Fruit fly (Drosophila melanogaster) whole organism, adult: ENCODE data around the gene Ppat-Dpck.

ENCODE experiments used
- CG11617 ChIP-seq: fragments of 200-800 bp; sonication (Bioruptor generic); optimal IDR thresholded peaks from 2 replicates; lab custom pipeline; 2017; ENCODE audit warnings: mild to moderate bottlenecking, missing biosample characterization, missing genetic modification reagents, missing genetic modification characterization
- CG12768 ChIP-seq: fragments of 200-800 bp; sonication (Bioruptor generic); optimal IDR thresholded peaks from 2 replicates; lab custom pipeline; 2017; ENCODE audit warnings: missing biosample characterization, missing genetic modification characterization, mild to moderate bottlenecking, moderate library complexity, missing genetic modification reagents
- CG14711 ChIP-seq: fragments of 200-800 bp; sonication (Bioruptor generic); optimal IDR thresholded peaks from 2 replicates; lab custom pipeline; 2018; ENCODE audit warnings: missing biosample characterization, mild to moderate bottlenecking, missing genetic modification characterization, moderate library complexity
- CG1620 ChIP-seq: fragments of 200-800 bp; sonication (Bioruptor generic); optimal IDR thresholded peaks from 2 replicates; lab custom pipeline; 2016; ENCODE audit warnings: missing biosample characterization, missing genetic modification characterization
- CG33017 ChIP-seq: fragments of 200-800 bp; sonication (Bioruptor generic); optimal IDR thresholded peaks from 2 replicates; lab custom pipeline; 2018; ENCODE audit warnings: missing biosample characterization, mild to moderate bottlenecking, missing genetic modification characterization, moderate library complexity
- CG5204 ChIP-seq: fragments of 200-800 bp; sonication (Bioruptor generic); optimal IDR thresholded peaks from 2 replicates; lab custom pipeline; 2016; ENCODE audit warnings: missing biosample characterization, missing genetic modification characterization
- CG7045 ChIP-seq: fragments of 200-800 bp; sonication (Bioruptor generic); optimal IDR thresholded peaks from 2 replicates; lab custom pipeline; 2017; ENCODE audit warnings: missing biosample characterization, mild to moderate bottlenecking, missing genetic modification characterization
- CG7101 ChIP-seq: fragments of 200-800 bp; sonication (Bioruptor generic); optimal IDR thresholded peaks from 2 replicates; lab custom pipeline; 2018; ENCODE audit warnings: missing biosample characterization, mild to moderate bottlenecking, missing genetic modification characterization, moderate library complexity
- Clk ChIP-seq: fragments of 200-800 bp; sonication (Bioruptor generic); optimal IDR thresholded peaks from 2 replicates; lab custom pipeline; 2017; ENCODE audit warnings: missing biosample characterization, missing genetic modification characterization
- Crg-1 ChIP-seq: fragments of 200-800 bp; sonication (Bioruptor generic); optimal IDR thresholded peaks from 2 replicates; lab custom pipeline; 2016; ENCODE audit warnings: missing biosample characterization, missing genetic modification characterization
- Hr96 ChIP-seq: fragments of 200-800 bp; sonication (Bioruptor generic); optimal IDR thresholded peaks from 2 replicates; lab custom pipeline; 2016; ENCODE audit warnings: missing biosample characterization, missing genetic modification characterization
- Mnt ChIP-seq: fragments of 200-800 bp; sonication (Bioruptor generic); optimal IDR thresholded peaks from 2 replicates; lab custom pipeline; 2016; ENCODE audit warnings: missing biosample characterization, mild to moderate bottlenecking, missing genetic modification characterization
- bab1 ChIP-seq: fragments of 200-800 bp; sonication (Bioruptor generic); optimal IDR thresholded peaks from 3 replicates; lab custom pipeline; 2019; ENCODE audit warnings: missing biosample characterization, mild to moderate bottlenecking, missing genetic modification characterization, moderate library complexity
- cic ChIP-seq: fragments of 200-800 bp; sonication (Bioruptor generic); optimal IDR thresholded peaks from 2 replicates; lab custom pipeline; 2017; ENCODE audit warnings: missing biosample characterization, mild to moderate bottlenecking, missing genetic modification characterization, moderate library complexity
- cnc ChIP-seq, 2 experiments: fragments of >200 bp; optimal IDR thresholded peaks; 2 replicates each; lab custom pipeline; 2017
- kay ChIP-seq: fragments of 200-800 bp; sonication (Bioruptor generic); peaks from one replicate; lab custom pipeline; 2016; ENCODE audit warnings: missing biosample characterization, missing genetic modification characterization, borderline replicate concordance
- ovo ChIP-seq: fragments of 200-800 bp; sonication (Bioruptor generic); optimal IDR thresholded peaks from 2 replicates; lab custom pipeline; 2016; ENCODE audit warnings: missing biosample characterization, missing genetic modification characterization
- pad ChIP-seq: fragments of 200-800 bp; sonication (Bioruptor generic); optimal IDR thresholded peaks from 3 replicates; lab custom pipeline; 2017; ENCODE audit warnings: missing biosample characterization, missing genetic modification characterization, mild to moderate bottlenecking, moderate library complexity, missing genetic modification reagents
- tj ChIP-seq: fragments of 200-800 bp; sonication (Bioruptor generic); optimal IDR thresholded peaks from 3 replicates; lab custom pipeline; 2017; ENCODE audit warnings: missing biosample characterization, mild to moderate bottlenecking, missing genetic modification characterization, moderate library complexity
- toe ChIP-seq: fragments of 200-800 bp; sonication (Bioruptor generic); optimal IDR thresholded peaks from 2 replicates; lab custom pipeline; 2016; ENCODE audit warnings: missing biosample characterization, missing genetic modification characterization

The Ppat-Dpck gene

DNA sequence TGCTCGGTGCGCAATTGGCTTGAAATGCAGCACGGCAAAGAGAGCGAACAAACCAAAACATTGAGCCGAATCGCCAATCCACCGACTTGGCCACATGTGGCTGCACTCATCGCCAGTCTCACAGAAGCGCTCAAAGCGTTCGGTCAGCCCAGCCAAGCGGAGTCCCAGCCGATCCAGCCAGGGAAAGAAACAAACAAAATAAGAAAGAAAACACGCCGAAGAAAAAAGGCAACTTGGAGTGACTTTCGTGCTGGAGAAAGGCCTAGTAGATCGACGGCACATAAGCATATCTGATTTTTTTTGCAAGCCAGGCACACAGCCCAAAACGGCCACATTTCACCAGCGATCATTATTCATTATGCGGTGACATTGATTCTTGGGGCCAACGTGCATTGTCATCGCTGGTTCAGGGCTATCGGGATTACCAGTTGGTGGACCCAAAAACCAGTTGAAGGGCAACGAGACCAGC is 33.5 kb upstream of the Ppat-Dpck start:
- no peak for TF ChIP-seq kay (GFP tag; lab: Kevin White, UChicago)
- TF ChIP-seq cic (GFP tag; lab: Kevin White, UChicago): no peak
- TF ChIP-seq CG33017 (tag; lab: Kevin White, UChicago): no peak
- no peak for TF ChIP-seq CG5204 (GFP tag; lab: Kevin White, UChicago)
- no peak for TF ChIP-seq tj (GFP tag; lab: Kevin White, UChicago)
- TF ChIP-seq Crg-1 (GFP tag; lab: Kevin White, UChicago): no peak
- no peak for TF ChIP-seq bab1
- no peak for TF ChIP-seq toe
- no peak for TF ChIP-seq CG7101
- no peak for TF ChIP-seq CG11617 (GFP tag; lab: Kevin White, UChicago)
- TF ChIP-seq CG7045: no peak
- no peak for TF ChIP-seq ovo

DNA sequence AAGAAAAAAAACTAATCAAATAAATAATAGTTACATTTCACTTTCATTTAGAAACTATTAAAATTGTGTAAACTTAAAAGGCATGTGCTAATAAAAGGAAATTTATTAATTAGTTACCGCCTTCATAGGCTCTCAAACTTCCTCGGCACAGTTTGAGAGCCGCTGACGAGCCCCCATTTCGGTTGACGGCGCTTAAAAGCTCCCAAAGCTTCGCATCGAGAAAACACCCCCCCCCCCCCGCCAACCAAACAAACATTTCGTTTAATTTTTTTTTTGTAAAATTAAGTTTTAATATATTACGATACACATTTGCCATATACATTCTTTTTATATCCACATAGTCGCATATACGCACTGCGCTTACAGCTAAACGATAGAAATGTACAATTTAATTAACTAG is 28.7 kb upstream of the Ppat-Dpck start:
- TF ChIP-seq kay (GFP tag; lab: Kevin White, UChicago) (no peak), CG11617 (GFP tag; lab: Kevin White, UChicago) (no peak), CG1620 (no peak), Clk (GFP tag; lab: Kevin White, UChicago) (no peak), CG33017 (tag; lab: Kevin White, UChicago) (no peak), bab1 (no peak), tj (GFP tag; lab: Kevin White, UChicago) (no peak), CG12768 (GFP tag; lab: Kevin White, UChicago) (no peak), CG7101 (no peak), cic (GFP tag; lab: Kevin White, UChicago) (no peak), Hr96 (GFP tag; lab: Kevin White, UChicago) (no peak), ovo (no peak), Crg-1 (GFP tag; lab: Kevin White, UChicago) (no peak), CG14711 (no peak)

- no peak for TF ChIP-seq Mnt (GFP tag; lab: Kevin White, UChicago)
- TF ChIP-seq CG7045: no peak
- no peak for TF ChIP-seq kay (GFP tag; lab: Kevin White, UChicago)
- no peak for TF ChIP-seq bab1
- no peak for TF ChIP-seq Crg-1 (GFP tag; lab: Kevin White, UChicago)
- TF ChIP-seq CG5204 (GFP tag; lab: Kevin White, UChicago): no peak
- no peak for TF ChIP-seq cnc (optimal IDR thresholded peaks at IDR 0.05; lab: Kevin White, UChicago)
- TF ChIP-seq Clk (GFP tag; lab: Kevin White, UChicago): no peak
- TF ChIP-seq tj (GFP tag; lab: Kevin White, UChicago): no peak
- no peak for TF ChIP-seq CG11617 (GFP tag; lab: Kevin White, UChicago)
- no peak for TF ChIP-seq CG1620
Measured at dm6 chr3L:5796493-5796998, 28.0 kb upstream of the Ppat-Dpck start, which contains the start of gene Tektin-C. Gene Tektin-C (minus strand): TSS chr3L:5796543.

dm6 chr3L:5793967-5794366 is 25.4 kb upstream of the Ppat-Dpck start, which contains the start of gene Bre1:
Gene Bre1 (minus strand): TSS chr3L:5794192.
- TF ChIP-seq bab1: peak; percentile 24
- TF ChIP-seq tj (GFP tag; lab: Kevin White, UChicago): no peak
- TF ChIP-seq CG11617 (GFP tag; lab: Kevin White, UChicago): no peak
- no peak for TF ChIP-seq CG33017 (tag; lab: Kevin White, UChicago)
- TF ChIP-seq Hr96 (GFP tag; lab: Kevin White, UChicago): no peak
- peak; percentile 4 for TF ChIP-seq CG14711
- TF ChIP-seq cic (GFP tag; lab: Kevin White, UChicago): no peak

DNA sequence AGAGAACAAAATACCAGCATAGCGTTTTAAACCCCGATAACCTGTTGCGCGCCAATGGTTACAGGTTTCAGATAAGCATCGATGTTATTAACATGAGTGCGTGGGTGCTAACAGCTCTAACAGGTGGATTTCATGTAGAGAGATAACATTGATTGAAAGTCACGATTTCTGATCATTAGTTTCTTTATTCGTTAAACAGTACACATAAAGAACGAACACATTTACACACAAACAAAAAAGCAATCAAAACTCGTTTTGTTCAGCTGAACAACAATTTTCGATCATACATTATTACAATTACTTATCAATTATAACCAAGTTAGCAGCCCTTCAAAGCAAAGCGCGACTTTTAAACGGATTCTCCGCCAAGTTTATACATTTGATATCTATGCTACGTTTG is 21.1 kb upstream of the Ppat-Dpck start:
- TF ChIP-seq CG5204 (GFP tag; lab: Kevin White, UChicago) (no peak), CG11617 (GFP tag; lab: Kevin White, UChicago) (no peak), cic (GFP tag; lab: Kevin White, UChicago) (no peak), tj (GFP tag; lab: Kevin White, UChicago) (no peak), CG1620 (no peak), CG33017 (tag; lab: Kevin White, UChicago) (peak; percentile 35), pad (GFP tag; lab: Kevin White, UChicago) (no peak), CG7101 (peak; percentile 29), bab1 (peak; percentile 23), Mnt (GFP tag; lab: Kevin White, UChicago) (no peak), CG14711 (peak; percentile 37)

DNA sequence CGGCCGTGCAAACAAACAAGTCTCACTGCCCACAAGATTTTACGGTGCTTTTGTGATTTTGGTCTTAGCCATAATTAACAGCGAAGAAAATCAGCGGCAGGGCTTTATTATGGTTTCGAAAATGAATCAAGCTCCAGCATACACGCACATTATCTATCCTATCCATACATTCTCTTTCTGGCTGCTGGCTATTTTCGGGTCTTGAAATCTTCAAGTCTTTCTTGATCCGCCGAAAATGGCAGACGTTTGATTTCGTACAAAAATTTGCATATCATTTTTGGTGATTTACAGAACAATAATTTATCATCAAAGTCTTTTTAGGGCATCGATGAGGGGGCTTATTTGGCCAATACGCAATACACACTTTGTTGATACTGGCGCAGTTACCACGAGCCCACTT is 20.2 kb upstream of the Ppat-Dpck start:
- no peak for TF ChIP-seq bab1
- TF ChIP-seq kay (GFP tag; lab: Kevin White, UChicago): no peak
- no peak for TF ChIP-seq toe

DNA sequence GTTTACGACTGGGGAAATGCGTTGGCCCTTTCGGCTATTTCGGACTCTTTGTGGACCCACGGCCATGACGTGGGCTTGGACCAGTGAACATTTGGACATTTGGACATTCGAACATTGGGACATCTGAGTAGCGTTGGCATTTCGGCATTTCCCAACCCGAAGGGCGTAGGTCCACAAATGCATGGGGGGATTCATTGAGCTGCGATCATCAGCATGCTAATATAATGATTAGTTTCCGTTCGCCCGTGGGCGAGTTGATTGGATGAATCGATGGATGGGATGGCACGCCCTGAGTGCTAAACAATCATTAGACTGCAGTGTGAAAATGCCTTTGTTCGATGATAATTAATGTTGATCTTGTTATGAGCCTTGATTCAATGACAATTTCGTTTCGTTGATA is 18.9 kb upstream of the Ppat-Dpck start:
- no peak for TF ChIP-seq pad (GFP tag; lab: Kevin White, UChicago)
- no peak for TF ChIP-seq Mnt (GFP tag; lab: Kevin White, UChicago)
- TF ChIP-seq CG5204 (GFP tag; lab: Kevin White, UChicago): no peak
- TF ChIP-seq CG12768 (GFP tag; lab: Kevin White, UChicago): no peak
- TF ChIP-seq Crg-1 (GFP tag; lab: Kevin White, UChicago): no peak
- TF ChIP-seq tj (GFP tag; lab: Kevin White, UChicago): no peak
- no peak for TF ChIP-seq CG7101
- no peak for TF ChIP-seq CG33017 (tag; lab: Kevin White, UChicago)
- no peak for TF ChIP-seq ovo
- no peak for TF ChIP-seq cic (GFP tag; lab: Kevin White, UChicago)
- no peak for TF ChIP-seq cnc (optimal IDR thresholded peaks at IDR 0.05; lab: Kevin White, UChicago)
- TF ChIP-seq CG11617 (GFP tag; lab: Kevin White, UChicago): no peak
- TF ChIP-seq kay (GFP tag; lab: Kevin White, UChicago): no peak
- no peak for TF ChIP-seq toe
- no peak for TF ChIP-seq CG1620
